Worm (Caenorhabditis elegans): ENCODE measurements around the gene ttr-24.

DNA sequence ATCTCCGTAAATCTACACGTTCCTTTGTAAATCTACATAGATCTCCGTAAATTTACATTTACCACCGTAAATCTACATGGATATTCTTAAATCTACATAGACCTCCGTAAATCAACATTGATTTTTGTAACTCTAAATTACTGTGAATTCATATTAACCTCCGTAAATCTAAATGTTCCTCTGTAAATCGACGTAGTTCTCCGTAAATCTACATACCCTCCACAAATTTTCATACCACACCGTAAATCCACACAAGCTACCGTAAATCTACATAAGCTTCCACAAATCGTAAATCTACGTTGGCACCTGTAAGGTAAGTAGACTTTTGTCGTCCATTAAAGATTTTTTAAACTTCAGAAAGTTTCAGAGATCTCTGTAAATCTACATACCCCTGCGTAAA lies 28.7 kb upstream of the ttr-24 start:
- no peak for TF ChIP-seq F52B5.7 (tag; optimal IDR thresholded peaks at IDR 0.05)
- TF ChIP-seq hsf-1 (GFP tag; IDR thresholded peaks at IDR 0.05), result no peak
- TF ChIP-seq ekl-4 (GFP tag; IDR thresholded peaks at IDR 0.05), result no peak
- TF ChIP-seq mel-28 (tag; optimal IDR thresholded peaks at IDR 0.05; ENCODE audit: borderline replicate concordance), result no peak
- no peak for TF ChIP-seq tbx-9 (tag; optimal IDR thresholded peaks at IDR 0.05; ENCODE audit: borderline replicate concordance)
- TF ChIP-seq egrh-3 (GFP tag; IDR thresholded peaks at IDR 0.05), result no peak
- no peak for TF ChIP-seq pha-4 (tag; optimal IDR thresholded peaks at IDR 0.05)
- no peak for TF ChIP-seq hlh-12 (tag; optimal IDR thresholded peaks at IDR 0.05)
- TF ChIP-seq sptf-2 (GFP tag; optimal IDR thresholded peaks at IDR 0.05), result no peak
- no peak for TF ChIP-seq xnd-1 (tag; optimal IDR thresholded peaks at IDR 0.05)
- no peak for TF ChIP-seq pbrm-1 (GFP tag; IDR thresholded peaks at IDR 0.05)
- TF ChIP-seq unc-130 (GFP tag; optimal IDR thresholded peaks at IDR 0.05), result no peak
- no peak for TF ChIP-seq K11D2.4 (GFP tag; IDR thresholded peaks at IDR 0.05)
- no peak for TF ChIP-seq atf-7 (tag; optimal IDR thresholded peaks at IDR 0.05)
